Fruit fly (Drosophila melanogaster) whole organism, adult: Measurements from ENCODE around the gene RecQ5.

Experiments
- CG33017 ChIP-seq: fragments of 200-800 bp; sonication (Bioruptor generic); optimal IDR thresholded peaks from 2 replicates; lab custom pipeline; 2018; ENCODE audit warnings: missing biosample characterization, mild to moderate bottlenecking, missing genetic modification characterization, moderate library complexity
- CG7101 ChIP-seq: fragments of 200-800 bp; sonication (Bioruptor generic); optimal IDR thresholded peaks from 2 replicates; lab custom pipeline; 2018; ENCODE audit warnings: missing biosample characterization, mild to moderate bottlenecking, missing genetic modification characterization, moderate library complexity
- Crg-1 ChIP-seq: fragments of 200-800 bp; sonication (Bioruptor generic); optimal IDR thresholded peaks from 2 replicates; lab custom pipeline; 2016; ENCODE audit warnings: missing biosample characterization, missing genetic modification characterization
- Hr96 ChIP-seq: fragments of 200-800 bp; sonication (Bioruptor generic); optimal IDR thresholded peaks from 2 replicates; lab custom pipeline; 2016; ENCODE audit warnings: missing biosample characterization, missing genetic modification characterization
- cnc ChIP-seq, 2 experiments: fragments of >200 bp; optimal IDR thresholded peaks; 2 replicates each; lab custom pipeline; 2017

DNA sequence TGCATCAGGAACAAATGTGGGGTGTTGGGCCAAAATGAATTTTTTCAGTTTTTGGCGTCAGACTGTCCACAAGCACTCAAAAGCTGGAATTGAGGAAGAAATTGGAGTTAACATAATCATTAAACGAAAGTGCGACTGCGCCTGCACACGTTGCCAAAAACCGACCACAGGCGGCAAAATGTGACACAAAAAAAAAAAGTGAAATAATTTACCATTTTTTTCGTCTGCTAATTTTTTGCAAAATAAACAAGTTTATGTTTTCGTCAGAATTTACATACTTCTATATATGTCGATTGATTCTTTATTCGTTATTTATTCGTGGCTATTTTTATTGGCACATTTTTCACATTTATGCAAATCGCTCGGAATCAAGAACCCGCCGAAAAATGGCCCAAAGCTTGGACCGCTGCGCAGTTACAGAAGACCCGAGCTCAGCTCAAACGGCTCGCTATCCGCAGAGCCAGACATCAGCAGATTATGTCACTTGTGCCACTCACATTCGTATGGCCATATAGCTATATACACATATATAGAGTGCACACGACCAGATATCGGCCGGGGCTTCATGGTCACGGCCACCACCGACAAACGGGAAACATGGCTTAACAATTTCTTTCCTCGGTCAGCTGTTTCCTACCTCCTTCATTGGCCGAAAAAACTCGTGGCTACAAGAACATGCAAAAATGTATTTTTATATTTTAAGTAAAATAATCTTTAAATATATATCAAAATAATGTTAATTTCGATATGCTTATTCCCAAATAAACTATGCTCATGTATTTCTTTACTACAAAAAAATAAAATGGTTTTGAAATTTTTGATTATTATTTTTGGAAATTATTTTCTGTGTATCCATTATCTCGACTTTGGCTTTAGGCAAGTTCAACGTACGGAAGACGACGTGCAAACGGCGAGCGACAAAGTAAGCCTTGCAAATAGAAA, 15.5 kb downstream of the RecQ5 start:
- TF ChIP-seq Crg-1 (GFP tag; lab: Kevin White, UChicago) (no peak), cnc (optimal IDR thresholded peaks at IDR 0.05; lab: Kevin White, UChicago) (no peak), Hr96 (GFP tag; lab: Kevin White, UChicago) (no peak), CG33017 (tag; lab: Kevin White, UChicago) (no peak), CG7101 (tag; lab: Kevin White, UChicago) (no peak)
